Fruit fly (Drosophila melanogaster): ENCODE data around the gene CG7166.

CG7166 gene

dm6 chr3L:21645878-21646277, 20.4 kb upstream of the CG7166 start:
- TF ChIP-seq chinmo (GFP tag; IDR thresholded peaks at IDR 0.05; ENCODE audit: partially characterized antibody) (0 out of 4 replicates have a peak, but pooled peaks have one; percentile 39), BEAF-32 (GFP tag; optimal IDR thresholded peaks at IDR 0.05) (no peak), CG13424 (tag; optimal IDR thresholded peaks at IDR 0.05) (no peak), CG12769 (tag; optimal IDR thresholded peaks at IDR 0.05) (peak; percentile 32), Sox102F (GFP tag; optimal IDR thresholded peaks at IDR 0.05) (no peak), CG1529 (GFP tag; optimal IDR thresholded peaks at IDR 0.05) (no peak), cg (GFP tag; optimal IDR thresholded peaks at IDR 0.05) (peak; percentile 9), CG11696 (GFP tag; IDR thresholded peaks at IDR 0.05) (no peak), abd-A (tag; optimal IDR thresholded peaks at IDR 0.05) (peak; percentile 59), sd (tag; optimal IDR thresholded peaks at IDR 0.05) (peak; percentile 60)

dm6 chr3L:21644607-21645006, 19.2 kb upstream of the CG7166 start, which contains the start of gene CG43980:
Gene CG43980 (plus strand): TSS chr3L:21644958.
- TF ChIP-seq kni (GFP tag; optimal IDR thresholded peaks at IDR 0.05) (peak; percentile 5), CG15269 (tag; optimal IDR thresholded peaks at IDR 0.05) (no peak), Atf6 (GFP tag; IDR thresholded peaks at IDR 0.05) (no peak), CG13287 (GFP tag; IDR thresholded peaks at IDR 0.05; ENCODE audit: partially characterized antibody) (peak; percentile 17; the same call in 1 of the 2 replicates), CG4404 (GFP tag; IDR thresholded peaks at IDR 0.05) (no peak), CG10431 (GFP tag; optimal IDR thresholded peaks at IDR 0.05) (peak; percentile 18), Deaf1 (tag; optimal IDR thresholded peaks at IDR 0.05) (peak; percentile 79), fd3F (GFP tag; optimal IDR thresholded peaks at IDR 0.05) (no peak), CG7928 (GFP tag; optimal IDR thresholded peaks at IDR 0.05) (no peak), sd (tag; optimal IDR thresholded peaks at IDR 0.05) (peak; percentile 5), yki (optimal IDR thresholded peaks at IDR 0.05) (peak; percentile 5), tap (tag; optimal IDR thresholded peaks at IDR 0.05) (no peak), stc (GFP tag; IDR thresholded peaks at IDR 0.05) (no peak), lbe (GFP tag; optimal IDR thresholded peaks at IDR 0.05) (no peak), amos (GFP tag; IDR thresholded peaks at IDR 0.05; ENCODE audit: partially characterized antibody) (peak; percentile 18; the same call in 1 of the 2 replicates), CG11247 (GFP tag; IDR thresholded peaks at IDR 0.05) (peak; percentile 59; the same call in 1 of the 2 replicates), z (GFP tag; IDR thresholded peaks at IDR 0.05) (peak; percentile 94), D19B (GFP tag; optimal IDR thresholded peaks at IDR 0.05) (no peak), CG33213 (GFP tag; optimal IDR thresholded peaks at IDR 0.05) (no peak), Bgb (GFP tag; IDR thresholded peaks at IDR 0.05; ENCODE audit: partially characterized antibody) (peak; percentile 27; the same call in 1 of the 2 replicates), hkb (optimal IDR thresholded peaks at IDR 0.05) (no peak), hkb (GFP tag; IDR thresholded peaks at IDR 0.05) (0 out of 2 replicates have a peak, but pooled peaks have one; percentile 33), bbx (GFP tag; IDR thresholded peaks at IDR 0.05; ENCODE audit: partially characterized antibody) (0 out of 2 replicates have a peak, but pooled peaks have one; percentile 24), ab (GFP tag; optimal IDR thresholded peaks at IDR 0.05) (no peak), CG12769 (tag; optimal IDR thresholded peaks at IDR 0.05) (peak; percentile 34), CG13894 (tag; optimal IDR thresholded peaks at IDR 0.05) (peak; percentile 11), CG12942 (GFP tag; optimal IDR thresholded peaks at IDR 0.05) (no peak), sens (GFP tag) (peak; percentile 40), chinmo (GFP tag; IDR thresholded peaks at IDR 0.05; ENCODE audit: partially characterized antibody) (peak; percentile 72; the same call in 2 of the 4 replicates), Adf1 (GFP tag; IDR thresholded peaks at IDR 0.05) (no peak), Trl (optimal IDR thresholded peaks at IDR 0.05) (peak; percentile 58 to 62), Trl (GFP tag; optimal IDR thresholded peaks at IDR 0.05) (no peak), CG15479 (GFP tag; optimal IDR thresholded peaks at IDR 0.05) (no peak), CG12236 (GFP tag; optimal IDR thresholded peaks at IDR 0.05) (no peak), trem (tag; optimal IDR thresholded peaks at IDR 0.05) (no peak), CG11723 (GFP tag; optimal IDR thresholded peaks at IDR 0.05) (no peak), CG10543 (GFP tag; optimal IDR thresholded peaks at IDR 0.05) (no peak), lilli (GFP tag; optimal IDR thresholded peaks at IDR 0.05) (no peak), sisA (GFP tag; IDR thresholded peaks at IDR 0.05) (no peak), abd-A (tag; optimal IDR thresholded peaks at IDR 0.05) (peak; percentile 21), pros (GFP tag; optimal IDR thresholded peaks at IDR 0.05) (no peak), CG2129 (GFP tag; IDR thresholded peaks at IDR 0.05; ENCODE audit: partially characterized antibody) (no peak)

Data from whole organism, embryonic.